Worm (Caenorhabditis elegans) whole organism, midembryonic: ENCODE measurements around the gene C01G12.5.

ENCODE experiments used
- T22C8.4 ChIP-seq: fragments of 200-800 bp; sonication (Bioruptor generic); IDR thresholded peaks from 2 replicates; pipeline ENCODE4 v1.3.6; 2022; ENCODE audit warnings: missing genetic modification characterization, missing compliant biosample characterization
- cog-1 ChIP-seq: sonication (generic microtip); optimal IDR thresholded peaks from 2 replicates; lab custom pipeline; 2016; ENCODE audit warnings: missing genetic modification characterization, missing compliant biosample characterization
- flt-1 ChIP-seq: fragments of 200-800 bp; sonication (Bioruptor generic); IDR thresholded peaks from 2 replicates; pipeline ENCODE4 v1.3.6; 2022; ENCODE audit warnings: missing genetic modification characterization, missing compliant biosample characterization
- klf-2 ChIP-seq: fragments of 200-800 bp; sonication (Bioruptor generic); conservative IDR thresholded peaks from 2 replicates; pipeline ENCODE4 v1.3.6; 2022; ENCODE audit warnings: missing genetic modification reagents, missing genetic modification characterization, missing compliant biosample characterization
- med-1 ChIP-seq: sonication (generic microtip); optimal IDR thresholded peaks from 2 replicates; lab custom pipeline; 2017; ENCODE audit warnings: missing genetic modification characterization, mild to moderate bottlenecking, missing compliant biosample characterization, antibody characterized with exemption, missing genetic modification reagents; ENCODE audit not compliant: insufficient read depth
- ref-1 ChIP-seq: fragments of 200-800 bp; sonication (Bioruptor generic); conservative IDR thresholded peaks from 2 replicates; pipeline ENCODE4 v1.3.6; 2022; ENCODE audit warnings: missing genetic modification reagents, missing genetic modification characterization, missing compliant biosample characterization
- tab-1 ChIP-seq: fragments of 200-800 bp; sonication (Bioruptor generic); IDR thresholded peaks from 2 replicates; pipeline ENCODE4 v1.3.6; 2022; ENCODE audit warnings: missing genetic modification characterization, missing compliant biosample characterization
- ztf-23 ChIP-seq: fragments of 200-800 bp; sonication (Bioruptor generic); IDR thresholded peaks from 2 replicates; pipeline ENCODE4 v1.3.6; 2022; ENCODE audit warnings: missing genetic modification reagents, missing genetic modification characterization, missing compliant biosample characterization
- ztf-29 ChIP-seq: fragments of 200-800 bp; sonication (Bioruptor generic); IDR thresholded peaks from 2 replicates; pipeline ENCODE4 v1.3.6; 2022; ENCODE audit warnings: missing genetic modification reagents, missing genetic modification characterization, missing compliant biosample characterization

C01G12.5 gene

ce11 chrII:14618764-14619163 is 31.5 kb upstream of the C01G12.5 start:
- TF ChIP-seq T22C8.4 (GFP tag; lab: Robert Waterston, UW) (no peak), med-1 (GFP tag; lab: Kevin White, UChicago) (no peak), ztf-29 (GFP tag; lab: Robert Waterston, UW) (no peak), tab-1 (GFP tag; lab: Robert Waterston, UW) (no peak), ztf-23 (GFP tag; lab: Robert Waterston, UW) (no peak), ref-1 (GFP tag; lab: Robert Waterston, UW) (no peak), cog-1 (tag; lab: Kevin White, UChicago) (no peak), flt-1 (no peak), klf-2 (no peak)

- no peak for TF ChIP-seq ztf-23 (GFP tag; lab: Robert Waterston, UW)
- no peak for TF ChIP-seq cog-1 (tag; lab: Kevin White, UChicago)
- no peak for TF ChIP-seq klf-2
- no peak for TF ChIP-seq flt-1
- TF ChIP-seq ztf-29 (GFP tag; lab: Robert Waterston, UW) = no peak
- TF ChIP-seq med-1 (GFP tag; lab: Kevin White, UChicago) = no peak
- no peak for TF ChIP-seq tab-1 (GFP tag; lab: Robert Waterston, UW)
- no peak for TF ChIP-seq T22C8.4 (GFP tag; lab: Robert Waterston, UW)
- no peak for TF ChIP-seq ref-1 (GFP tag; lab: Robert Waterston, UW)
These were observed 30.9 kb upstream of the C01G12.5 start for ce11 chrII:14618158-14618557.

- TF ChIP-seq cog-1 (tag; lab: Kevin White, UChicago) (no peak), klf-2 (0 out of 2 replicates have a peak, but pooled peaks have one; percentile 42), tab-1 (GFP tag; lab: Robert Waterston, UW) (0 out of 2 replicates have a peak, but pooled peaks have one; percentile 26)
These were observed 29.6 kb upstream of the C01G12.5 start for ce11 chrII:14616927-14617326.

- TF ChIP-seq ref-1 (GFP tag; lab: Robert Waterston, UW) (no peak), ztf-29 (GFP tag; lab: Robert Waterston, UW) (no peak), klf-2 (no peak)
These were observed 29.1 kb upstream of the C01G12.5 start for ce11 chrII:14616402-14616801.

- no peak for TF ChIP-seq T22C8.4 (GFP tag; lab: Robert Waterston, UW)
- TF ChIP-seq ztf-29 (GFP tag; lab: Robert Waterston, UW) = no peak
- no peak for TF ChIP-seq klf-2
- no peak for TF ChIP-seq flt-1
- TF ChIP-seq ref-1 (GFP tag; lab: Robert Waterston, UW) = no peak
- TF ChIP-seq cog-1 (tag; lab: Kevin White, UChicago) = no peak
- no peak for TF ChIP-seq tab-1 (GFP tag; lab: Robert Waterston, UW)
- no peak for TF ChIP-seq med-1 (GFP tag; lab: Kevin White, UChicago)
- no peak for TF ChIP-seq ztf-23 (GFP tag; lab: Robert Waterston, UW)
These were observed 28.4 kb upstream of the C01G12.5 start, which contains the start of gene mltn-9 for ce11 chrII:14615735-14616134. TSS of gene mltn-9 (plus strand) at chrII:14616035.

- TF ChIP-seq med-1 (GFP tag; lab: Kevin White, UChicago) (no peak), ztf-29 (GFP tag; lab: Robert Waterston, UW) (no peak), tab-1 (GFP tag; lab: Robert Waterston, UW) (no peak), flt-1 (no peak), ref-1 (GFP tag; lab: Robert Waterston, UW) (no peak), klf-2 (no peak)
These were observed 24.0 kb upstream of the C01G12.5 start for ce11 chrII:14611307-14611706.

- TF ChIP-seq tab-1 (GFP tag; lab: Robert Waterston, UW) (no peak), cog-1 (tag; lab: Kevin White, UChicago) (no peak)
These were observed 23.3 kb upstream of the C01G12.5 start for ce11 chrII:14610492-14611142.

- TF ChIP-seq tab-1 (GFP tag; lab: Robert Waterston, UW) = no peak
- TF ChIP-seq ztf-23 (GFP tag; lab: Robert Waterston, UW) = no peak
- TF ChIP-seq flt-1 = no peak
- no peak for TF ChIP-seq cog-1 (tag; lab: Kevin White, UChicago)
- TF ChIP-seq ref-1 (GFP tag; lab: Robert Waterston, UW) = no peak
- no peak for TF ChIP-seq med-1 (GFP tag; lab: Kevin White, UChicago)
- no peak for TF ChIP-seq ztf-29 (GFP tag; lab: Robert Waterston, UW)
These were observed 22.1 kb upstream of the C01G12.5 start for ce11 chrII:14609297-14609937.

ce11 chrII:14608508-14608907 is 21.2 kb upstream of the C01G12.5 start:
- TF ChIP-seq T22C8.4 (GFP tag; lab: Robert Waterston, UW) = no peak
- TF ChIP-seq ztf-23 (GFP tag; lab: Robert Waterston, UW) = no peak
- no peak for TF ChIP-seq tab-1 (GFP tag; lab: Robert Waterston, UW)
- no peak for TF ChIP-seq cog-1 (tag; lab: Kevin White, UChicago)
- TF ChIP-seq ztf-29 (GFP tag; lab: Robert Waterston, UW) = no peak
- TF ChIP-seq ref-1 (GFP tag; lab: Robert Waterston, UW) = no peak

- TF ChIP-seq med-1 (GFP tag; lab: Kevin White, UChicago) (no peak), ztf-23 (GFP tag; lab: Robert Waterston, UW) (no peak), flt-1 (no peak), tab-1 (GFP tag; lab: Robert Waterston, UW) (no peak), cog-1 (tag; lab: Kevin White, UChicago) (no peak), klf-2 (no peak), T22C8.4 (GFP tag; lab: Robert Waterston, UW) (no peak), ref-1 (GFP tag; lab: Robert Waterston, UW) (no peak), ztf-29 (GFP tag; lab: Robert Waterston, UW) (no peak)
These were observed 18.9 kb upstream of the C01G12.5 start, which contains the start of gene arl-3 for ce11 chrII:14606172-14606571. TSS of gene arl-3 (plus strand) at chrII:14606472.
